Fruit fly (Drosophila melanogaster): ENCODE data around the gene CG11837.
A peak's percentile ranks its signal among the peaks of the same experiment; 100 is the strongest.

The CG11837 gene

dm6 chr3R:29083459-29084457 lies 34.5 kb downstream of the CG11837 start (continued):
- TF ChIP-seq CG8290 (GFP tag; optimal IDR thresholded peaks at IDR 0.05) (no peak), CG8290 (tag; optimal IDR thresholded peaks at IDR 0.05) (peak; percentile 9 to 10), CG8478 (optimal IDR thresholded peaks at IDR 0.05) (no peak), Pdp1 (GFP tag; optimal IDR thresholded peaks at IDR 0.05) (peak in 1 of 2 experiments; percentile 89), CG14667 (GFP tag; IDR thresholded peaks at IDR 0.05) (no peak), slou (GFP tag; optimal IDR thresholded peaks at IDR 0.05) (no peak), so (GFP tag; IDR thresholded peaks at IDR 0.05) (0 out of 3 replicates have a peak, but pooled peaks have one; percentile 38), CG18011 (GFP tag; optimal IDR thresholded peaks at IDR 0.05) (no peak), vvl (GFP tag; IDR thresholded peaks at IDR 0.05) (no peak), CG6654 (GFP tag; optimal IDR thresholded peaks at IDR 0.05) (no peak), grn (GFP tag; optimal IDR thresholded peaks at IDR 0.05) (peak; percentile 52), CG2678 (tag; optimal IDR thresholded peaks at IDR 0.05) (peak; percentile 34), BtbVII (GFP tag; optimal IDR thresholded peaks at IDR 0.05) (no peak), CG12219 (GFP tag; optimal IDR thresholded peaks at IDR 0.05) (peak; percentile 36), ci (GFP tag; IDR thresholded peaks at IDR 0.05) (peak; percentile 50; the same call in 2 of the 3 replicates), CG6683 (GFP tag; optimal IDR thresholded peaks at IDR 0.05) (no peak), CG12744 (GFP tag; optimal IDR thresholded peaks at IDR 0.05) (no peak), CG2120 (GFP tag; optimal IDR thresholded peaks at IDR 0.05) (no peak), CG34376 (GFP tag; optimal IDR thresholded peaks at IDR 0.05) (no peak), Ets97D (GFP tag; optimal IDR thresholded peaks at IDR 0.05) (no peak), CG2129 (GFP tag; IDR thresholded peaks at IDR 0.05; ENCODE audit: partially characterized antibody) (no peak), Aef1 (GFP tag; IDR thresholded peaks at IDR 0.05) (no peak), Opbp (GFP tag; IDR thresholded peaks at IDR 0.05; ENCODE audit: partially characterized antibody) (no peak), unc-4 (GFP tag; IDR thresholded peaks at IDR 0.05; ENCODE audit: partially characterized antibody) (no peak), CG13296 (GFP tag; optimal IDR thresholded peaks at IDR 0.05) (no peak), CG12155 (GFP tag; optimal IDR thresholded peaks at IDR 0.05) (no peak), CG11085 (GFP tag; IDR thresholded peaks at IDR 0.05) (no peak), CG4328 (GFP tag; optimal IDR thresholded peaks at IDR 0.05) (no peak), knrl (GFP tag; IDR thresholded peaks at IDR 0.05; ENCODE audit: partially characterized antibody) (no peak), Fer1 (GFP tag; optimal IDR thresholded peaks at IDR 0.05) (no peak), H15 (GFP tag; IDR thresholded peaks at IDR 0.05) (no peak), gro (GFP tag; optimal IDR thresholded peaks at IDR 0.05) (no peak), CG34224 (GFP tag; IDR thresholded peaks at IDR 0.05; ENCODE audit: partially characterized antibody) (no peak), seq (GFP tag; IDR thresholded peaks at IDR 0.05) (no peak), HLH4C (GFP tag; IDR thresholded peaks at IDR 0.05; ENCODE audit: partially characterized antibody) (no peak), dysf (GFP tag; IDR thresholded peaks at IDR 0.05) (no peak), ash1 (GFP tag; optimal IDR thresholded peaks at IDR 0.05) (no peak), h (optimal IDR thresholded peaks at IDR 0.05) (no peak), Dbx (GFP tag; IDR thresholded peaks at IDR 0.05) (no peak), chn (GFP tag; optimal IDR thresholded peaks at IDR 0.05) (no peak), CG2199 (GFP tag; IDR thresholded peaks at IDR 0.05) (peak; percentile 81), aop (GFP tag; IDR thresholded peaks at IDR 0.05) (0 out of 2 replicates have a peak, but pooled peaks have one; percentile 3), Stat92E (GFP tag; optimal IDR thresholded peaks at IDR 0.05) (peak in 1 of 3 experiments; percentile 36), Nf-YB (GFP tag; optimal IDR thresholded peaks at IDR 0.05) (peak; percentile 13), btn (GFP tag; optimal IDR thresholded peaks at IDR 0.05) (no peak), CG42726 (GFP tag; IDR thresholded peaks at IDR 0.05; ENCODE audit: partially characterized antibody) (no peak), CG3163 (GFP tag; optimal IDR thresholded peaks at IDR 0.05) (no peak), CG17912 (GFP tag; optimal IDR thresholded peaks at IDR 0.05) (peak; percentile 27), CG30403 (GFP tag; optimal IDR thresholded peaks at IDR 0.05) (no peak)

Data from whole organism, embryonic.